Worm (Caenorhabditis elegans) whole organism, L2 larva: ENCODE data around the gene C14C6.2.

ENCODE experiments used
- egl-27 ChIP-seq: sonication (generic microtip); optimal IDR thresholded peaks from 3 replicates; lab custom pipeline; 2017; ENCODE audit warnings: missing biosample characterization, missing genetic modification reagents, missing genetic modification characterization
- nhr-11 ChIP-seq: fragments of 150-350 bp; optimal IDR thresholded peaks from 2 replicates; lab custom pipeline; 2014; ENCODE audit warnings: missing biosample characterization, missing genetic modification characterization
- nhr-12 ChIP-seq: fragments of 150-350 bp; optimal IDR thresholded peaks from 2 replicates; lab custom pipeline; 2014; ENCODE audit warnings: missing biosample characterization, missing genetic modification characterization
- nhr-129 ChIP-seq: fragments of 150-350 bp; optimal IDR thresholded peaks from 2 replicates; lab custom pipeline; 2014; ENCODE audit warnings: missing biosample characterization, missing genetic modification characterization
- nhr-21 ChIP-seq: fragments of 150-350 bp; optimal IDR thresholded peaks from 2 replicates; lab custom pipeline; 2014; ENCODE audit warnings: missing biosample characterization, missing genetic modification characterization
- sem-4 ChIP-seq: fragments of 150-350 bp; optimal IDR thresholded peaks from 2 replicates; lab custom pipeline; 2014; ENCODE audit warnings: missing biosample characterization, missing genetic modification reagents, missing genetic modification characterization
- unc-39 ChIP-seq: fragments of 150-350 bp; optimal IDR thresholded peaks from 2 replicates; lab custom pipeline; 2014; ENCODE audit warnings: missing biosample characterization, missing genetic modification characterization
- unc-62 ChIP-seq: fragments of 150-350 bp; optimal IDR thresholded peaks from 2 replicates; lab custom pipeline; 2014; ENCODE audit warnings: missing biosample characterization, missing genetic modification reagents, missing genetic modification characterization
- zag-1 ChIP-seq: fragments of 150-350 bp; optimal IDR thresholded peaks from 2 replicates; lab custom pipeline; 2014; ENCODE audit warnings: missing biosample characterization, missing genetic modification characterization

DNA sequence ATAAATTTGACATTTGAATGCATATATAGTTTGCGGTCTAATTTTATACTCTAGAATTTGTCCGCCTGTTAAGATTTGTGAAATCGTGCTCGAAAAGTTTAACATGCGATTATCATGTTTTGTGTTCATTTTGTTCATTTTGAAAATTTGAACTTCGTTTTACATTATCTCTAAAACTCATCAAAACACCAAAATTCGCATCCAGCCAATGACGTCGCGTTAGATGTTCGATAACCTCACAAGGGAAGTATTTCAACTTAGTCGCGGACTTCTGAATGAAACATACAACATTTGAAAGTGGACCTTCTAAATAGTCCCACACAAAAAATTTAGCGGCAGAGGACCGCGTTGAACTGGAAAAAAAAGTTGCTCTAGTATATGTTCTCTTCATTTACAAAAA is 21.5 kb upstream of the C14C6.2 start:
- TF ChIP-seq sem-4 (tag; lab: Kevin White, UChicago) (no peak), unc-62 (GFP tag; lab: Kevin White, UChicago) (no peak), nhr-129 (tag; lab: Kevin White, UChicago) (no peak), zag-1 (tag; lab: Kevin White, UChicago) (no peak), nhr-11 (tag; lab: Kevin White, UChicago) (no peak), nhr-21 (tag; lab: Kevin White, UChicago) (no peak), unc-39 (tag; lab: Kevin White, UChicago) (no peak), nhr-12 (tag; lab: Kevin White, UChicago) (no peak), egl-27 (no peak)
